Fruit fly (Drosophila melanogaster) whole organism, embryonic: ENCODE measurements around the gene CG31100.

Experiments used
- ATbp ChIP-seq: fragments of 200-800 bp; sonication (Bioruptor generic); optimal IDR thresholded peaks from 2 replicates; lab custom pipeline; 2017; ENCODE audit warnings: missing biosample characterization, mild to moderate bottlenecking, missing genetic modification characterization, missing genetic modification reagents
- Bteb2 ChIP-seq: fragments of 200-800 bp; sonication (Bioruptor generic); optimal IDR thresholded peaks from 2 replicates; lab custom pipeline; 2016; ENCODE audit warnings: missing biosample characterization, missing genetic modification characterization
- CG11560 ChIP-seq: fragments of 200-800 bp; sonication (Bioruptor generic); IDR thresholded peaks from 3 replicates; pipeline ENCODE4 v1.3.6; 2022; ENCODE audit warnings: missing biosample characterization, missing genetic modification characterization
- CG13287 ChIP-seq: fragments of 200-800 bp; sonication (Bioruptor generic); IDR thresholded peaks from 2 replicates; pipeline ENCODE4 v1.3.6; 2022; ENCODE audit warnings: missing biosample characterization, missing genetic modification characterization; ENCODE audit not compliant: partially characterized antibody
- CG13296 ChIP-seq: fragments of 200-800 bp; sonication (Bioruptor generic); optimal IDR thresholded peaks from 3 replicates; lab custom pipeline; 2018; ENCODE audit warnings: missing biosample characterization, mild to moderate bottlenecking, missing genetic modification characterization
- CG17802 ChIP-seq: fragments of 200-800 bp; sonication (Bioruptor generic); optimal IDR thresholded peaks from 2 replicates; lab custom pipeline; 2018; ENCODE audit warnings: missing biosample characterization, mild to moderate bottlenecking, missing genetic modification characterization, moderate library complexity
- CG18262 ChIP-seq: fragments of 200-800 bp; optimal IDR thresholded peaks from 3 replicates; lab custom pipeline; 2019; ENCODE audit warnings: missing biosample characterization, mild to moderate bottlenecking, missing genetic modification characterization, moderate library complexity
- CG32767 ChIP-seq: fragments of 200-800 bp; sonication (Bioruptor generic); IDR thresholded peaks from 2 replicates; pipeline ENCODE4 v1.3.6; 2022; ENCODE audit warnings: missing biosample characterization, missing genetic modification characterization
- CG43689 ChIP-seq: fragments of 200-800 bp; sonication (Bioruptor generic); IDR thresholded peaks from 2 replicates; pipeline ENCODE4 v1.3.6; 2022; ENCODE audit warnings: missing biosample characterization, missing genetic modification characterization
- CG4617 ChIP-seq: fragments of 200-800 bp; sonication (Bioruptor generic); optimal IDR thresholded peaks from 3 replicates; lab custom pipeline; 2016; ENCODE audit warnings: missing biosample characterization, missing genetic modification characterization, borderline replicate concordance
- CG6654 ChIP-seq: fragments of 200-800 bp; sonication (Bioruptor generic); optimal IDR thresholded peaks from 2 replicates; lab custom pipeline; 2017; ENCODE audit warnings: missing biosample characterization, mild to moderate bottlenecking, missing genetic modification characterization
- CG6791 ChIP-seq: fragments of 200-800 bp; sonication (Bioruptor generic); IDR thresholded peaks from 3 replicates; pipeline ENCODE4 v1.3.6; 2022; ENCODE audit warnings: missing biosample characterization, missing genetic modification characterization; ENCODE audit not compliant: partially characterized antibody
- CG9727 ChIP-seq: fragments of 200-800 bp; sonication (Bioruptor generic); optimal IDR thresholded peaks from 3 replicates; lab custom pipeline; 2017; ENCODE audit warnings: missing biosample characterization, mild to moderate bottlenecking, missing genetic modification characterization
- CHES-1-like ChIP-seq: fragments of 200-800 bp; sonication (Bioruptor generic); optimal IDR thresholded peaks from 2 replicates; lab custom pipeline; 2016; ENCODE audit warnings: missing biosample characterization, missing genetic modification characterization
- CkIIα-i1 ChIP-seq: fragments of 200-800 bp; sonication (Bioruptor generic); IDR thresholded peaks from 2 replicates; pipeline ENCODE4 v1.3.6; 2022; ENCODE audit warnings: missing biosample characterization, missing genetic modification characterization
- CoRest ChIP-seq: fragments of 200-800 bp; sonication (Bioruptor generic); optimal IDR thresholded peaks from 3 replicates; lab custom pipeline; 2018; ENCODE audit warnings: missing biosample characterization, mild to moderate bottlenecking, missing genetic modification characterization, moderate library complexity
- D19B ChIP-seq: fragments of 200-800 bp; sonication (Bioruptor generic); optimal IDR thresholded peaks from 2 replicates; lab custom pipeline; 2017; ENCODE audit warnings: missing biosample characterization, mild to moderate bottlenecking, missing genetic modification characterization
- Deaf1 ChIP-seq: fragments of 200-800 bp; optimal IDR thresholded peaks from 3 replicates; lab custom pipeline; 2019; ENCODE audit warnings: missing biosample characterization, mild to moderate bottlenecking, missing genetic modification characterization, moderate library complexity
- Dek ChIP-seq: fragments of 200-800 bp; sonication (Bioruptor generic); optimal IDR thresholded peaks from 3 replicates; lab custom pipeline; 2019; ENCODE audit warnings: missing biosample characterization, mild to moderate bottlenecking, missing genetic modification characterization, moderate library complexity
- Doc2 ChIP-seq: fragments of 200-800 bp; sonication (Bioruptor generic); IDR thresholded peaks from 2 replicates; pipeline ENCODE4 v1.3.6; 2022; ENCODE audit warnings: missing biosample characterization, missing genetic modification characterization
- Elba2 ChIP-seq: fragments of 200-800 bp; sonication (Bioruptor generic); optimal IDR thresholded peaks from 3 replicates; lab custom pipeline; 2016; ENCODE audit warnings: missing biosample characterization, missing genetic modification characterization
- H2.0 ChIP-seq: fragments of 200-800 bp; sonication (Bioruptor generic); IDR thresholded peaks from 2 replicates; pipeline ENCODE4 v1.3.6; 2022; ENCODE audit warnings: missing biosample characterization, missing genetic modification characterization
- Hr3 ChIP-seq: fragments of 200-800 bp; sonication (Bioruptor generic); optimal IDR thresholded peaks from 3 replicates; lab custom pipeline; 2016; ENCODE audit warnings: missing biosample characterization, missing genetic modification characterization
- Jarid2 ChIP-seq: fragments of 200-800 bp; sonication (Bioruptor generic); optimal IDR thresholded peaks from 3 replicates; lab custom pipeline; 2017; ENCODE audit warnings: mild to moderate bottlenecking, missing biosample characterization, missing genetic modification reagents, missing genetic modification characterization
- Mes4 ChIP-seq: fragments of 200-800 bp; sonication (Bioruptor generic); optimal IDR thresholded peaks from 2 replicates; lab custom pipeline; 2016; ENCODE audit warnings: missing biosample characterization, missing genetic modification characterization
- Myb ChIP-seq: fragments of 200-800 bp; sonication (Bioruptor generic); optimal IDR thresholded peaks from 2 replicates; lab custom pipeline; 2016; ENCODE audit warnings: missing biosample characterization, missing genetic modification characterization
- NC2α ChIP-seq: fragments of 200-800 bp; sonication (Bioruptor generic); optimal IDR thresholded peaks from 2 replicates; lab custom pipeline; 2016; ENCODE audit warnings: missing biosample characterization, missing genetic modification characterization
- Optix ChIP-seq: fragments of 200-800 bp; sonication (Bioruptor generic); IDR thresholded peaks from 3 replicates; pipeline ENCODE4 v1.3.6; 2022; ENCODE audit warnings: missing biosample characterization, missing genetic modification characterization
- Six4 ChIP-seq: fragments of 200-800 bp; sonication (Bioruptor generic); optimal IDR thresholded peaks from 2 replicates; lab custom pipeline; 2016; ENCODE audit warnings: missing biosample characterization, missing genetic modification characterization
- Spps ChIP-seq: fragments of 200-800 bp; sonication (Bioruptor generic); optimal IDR thresholded peaks from 2 replicates; lab custom pipeline; 2018; ENCODE audit warnings: missing biosample characterization, mild to moderate bottlenecking, missing genetic modification characterization
- Xrp1 ChIP-seq: fragments of 200-800 bp; sonication (Bioruptor generic); IDR thresholded peaks from 2 replicates; pipeline ENCODE4 v1.3.6; 2022; ENCODE audit warnings: missing biosample characterization, missing genetic modification characterization
- ac ChIP-seq: fragments of 200-800 bp; sonication (Bioruptor generic); optimal IDR thresholded peaks from 3 replicates; lab custom pipeline; 2017; ENCODE audit warnings: missing biosample characterization, mild to moderate bottlenecking, missing genetic modification characterization
- ato ChIP-seq: fragments of 200-800 bp; sonication (Bioruptor generic); IDR thresholded peaks from 2 replicates; pipeline ENCODE4 v1.3.6; 2022; ENCODE audit warnings: missing biosample characterization, missing genetic modification characterization; ENCODE audit not compliant: partially characterized antibody
- chm ChIP-seq: fragments of 200-800 bp; sonication (Bioruptor generic); IDR thresholded peaks from 2 replicates; pipeline ENCODE4 v1.3.6; 2022; ENCODE audit warnings: missing biosample characterization, missing genetic modification characterization
- ci ChIP-seq: fragments of 200-800 bp; sonication (Bioruptor generic); IDR thresholded peaks from 3 replicates; pipeline ENCODE4 v1.3.6; 2022; ENCODE audit warnings: missing biosample characterization, missing genetic modification characterization
- crc ChIP-seq: fragments of 200-800 bp; sonication (Bioruptor generic); optimal IDR thresholded peaks from 2 replicates; lab custom pipeline; 2016; ENCODE audit warnings: missing biosample characterization, missing genetic modification characterization
- disco-r ChIP-seq: fragments of 200-800 bp; sonication (Bioruptor generic); optimal IDR thresholded peaks from 2 replicates; lab custom pipeline; 2016; ENCODE audit warnings: missing biosample characterization, missing genetic modification characterization
- dysf ChIP-seq: fragments of 200-800 bp; sonication (Bioruptor generic); IDR thresholded peaks from 3 replicates; pipeline ENCODE4 v1.3.6; 2022; ENCODE audit warnings: missing biosample characterization, missing genetic modification characterization
- esg ChIP-seq: fragments of 200-800 bp; sonication (Bioruptor generic); conservative IDR thresholded peaks from 2 replicates; pipeline ENCODE4 v1.3.6; 2022; ENCODE audit warnings: missing biosample characterization, missing genetic modification characterization
- fd64A ChIP-seq: fragments of 200-800 bp; sonication (Bioruptor generic); optimal IDR thresholded peaks from 3 replicates; lab custom pipeline; 2018; ENCODE audit warnings: missing biosample characterization, mild to moderate bottlenecking, missing genetic modification characterization
- gfzf ChIP-seq: fragments of 200-800 bp; sonication (Bioruptor generic); optimal IDR thresholded peaks from 2 replicates; lab custom pipeline; 2016; ENCODE audit warnings: missing biosample characterization, mild to moderate bottlenecking, missing genetic modification characterization, moderate library complexity
- hkb ChIP-seq, 2 experiments: fragments of 200-800 bp in 1 of 2; fragments of >200 bp in 1 of 2; sonication (Bioruptor generic) in 1 of 2; IDR thresholded peaks in 1 of 2; optimal IDR thresholded peaks in 1 of 2; 2 replicates each; pipeline versions ENCODE4 v1.3.6 to Lab custom; 2017 to 2022; ENCODE audit warnings: missing biosample characterization in 1 of 2, missing genetic modification characterization in 1 of 2
- jing ChIP-seq: fragments of 200-800 bp; sonication (Bioruptor generic); optimal IDR thresholded peaks from 2 replicates; lab custom pipeline; 2018; ENCODE audit warnings: missing biosample characterization, mild to moderate bottlenecking, missing genetic modification characterization
- pb ChIP-seq: fragments of 200-800 bp; sonication (Bioruptor generic); optimal IDR thresholded peaks from 3 replicates; lab custom pipeline; 2016; ENCODE audit warnings: missing biosample characterization, missing genetic modification characterization
- sd ChIP-seq: fragments of 200-800 bp; sonication (Bioruptor generic); optimal IDR thresholded peaks from 3 replicates; lab custom pipeline; 2018; ENCODE audit warnings: missing biosample characterization, mild to moderate bottlenecking, missing genetic modification characterization, moderate library complexity
- sim ChIP-seq: fragments of 200-800 bp; sonication (Bioruptor generic); IDR thresholded peaks from 2 replicates; pipeline ENCODE4 v1.3.6; 2022; ENCODE audit warnings: missing biosample characterization, missing genetic modification characterization
- slbo ChIP-seq: fragments of 200-800 bp; sonication (Bioruptor generic); IDR thresholded peaks from 2 replicates; pipeline ENCODE4 v1.3.6; 2022; ENCODE audit warnings: missing biosample characterization, missing genetic modification characterization
- ssp ChIP-seq: fragments of 200-800 bp; sonication (Bioruptor generic); IDR thresholded peaks from 2 replicates; pipeline ENCODE4 v1.3.6; 2022; ENCODE audit warnings: missing biosample characterization, missing genetic modification characterization
- tll ChIP-seq, 2 experiments: fragments of 200-800 bp in 1 of 2; fragments of >200 bp in 1 of 2; sonication (Bioruptor generic) in 1 of 2; optimal IDR thresholded peaks; 2 replicates each; lab custom pipeline; 2017 to 2019; ENCODE audit warnings: missing biosample characterization in 2 of 2, missing genetic modification characterization in 2 of 2, mild to moderate bottlenecking in 1 of 2, moderate library complexity in 1 of 2
- usp ChIP-seq: fragments of >200 bp; optimal IDR thresholded peaks from 2 replicates; lab custom pipeline; 2017; ENCODE audit warnings: missing biosample characterization, missing genetic modification characterization
- vvl ChIP-seq: fragments of 200-800 bp; sonication (Bioruptor generic); IDR thresholded peaks from 2 replicates; pipeline ENCODE4 v1.3.6; 2022; ENCODE audit warnings: missing biosample characterization, missing genetic modification characterization

The CG31100 gene

dm6 chr3R:8984602-8985074 lies 18.8 kb downstream of the CG31100 start, which contains the start of gene CG11970 (continued):
- TF ChIP-seq fd64A (GFP tag; lab: Kevin White, UChicago) = no peak
- TF ChIP-seq CG17802 (tag; lab: Kevin White, UChicago) = no peak
- TF ChIP-seq Bteb2 (GFP tag; lab: Kevin White, UChicago) = no peak
- peak; percentile 49 for TF ChIP-seq CG9727 (GFP tag; lab: Kevin White, UChicago)
- TF ChIP-seq sd (tag; lab: Kevin White, UChicago) = no peak
- no peak for TF ChIP-seq disco-r (GFP tag; lab: Kevin White, UChicago)
- TF ChIP-seq ssp = 0 out of 2 replicates have a peak, but pooled peaks have one; percentile 10
- 0 out of 2 replicates have a peak, but pooled peaks have one; percentile 19 for TF ChIP-seq ato
- no peak for TF ChIP-seq CG13296 (GFP tag; lab: Kevin White, UChicago)
- no peak for TF ChIP-seq jing (GFP tag; lab: Kevin White, UChicago)
- no peak for TF ChIP-seq Jarid2 (GFP tag; lab: Kevin White, UChicago)
- peak; percentile 35 for TF ChIP-seq CHES-1-like (GFP tag; lab: Kevin White, UChicago)
- TF ChIP-seq vvl = peak; percentile 22; the same call in 1 of the 2 replicates
- TF ChIP-seq CG6654 = no peak
- no peak for TF ChIP-seq ATbp (GFP tag; lab: Kevin White, UChicago)
- TF ChIP-seq ci (GFP tag; lab: Robert Waterston, UW) = 0 out of 3 replicates have a peak, but pooled peaks have one; percentile 34
- no peak for TF ChIP-seq pb (GFP tag; lab: Kevin White, UChicago)
- peak; percentile 64 for TF ChIP-seq Myb (GFP tag; lab: Kevin White, UChicago)
- TF ChIP-seq Dek = peak; percentile 1
- TF ChIP-seq tll (GFP tag; optimal IDR thresholded peaks at IDR 0.05; lab: Kevin White, UChicago) = no peak
- no peak for TF ChIP-seq Xrp1 (GFP tag; lab: Robert Waterston, UW)
- TF ChIP-seq CoRest = peak; percentile 50
- no peak for TF ChIP-seq Mes4
- TF ChIP-seq esg = no peak
- no peak for TF ChIP-seq chm (GFP tag; lab: Robert Waterston, UW)
- no peak for TF ChIP-seq Doc2 (GFP tag; lab: Robert Waterston, UW)
- no peak for TF ChIP-seq Deaf1
- no peak for TF ChIP-seq hkb (optimal IDR thresholded peaks at IDR 0.05; lab: Kevin White, UChicago)
- TF ChIP-seq hkb (GFP tag; IDR thresholded peaks at IDR 0.05; lab: Robert Waterston, UW) = no peak
- TF ChIP-seq CG11560 (tag; lab: Robert Waterston, UW) = no peak
- peak; percentile 69 for TF ChIP-seq CG4617 (GFP tag; lab: Kevin White, UChicago)
- no peak for TF ChIP-seq ac (GFP tag; lab: Kevin White, UChicago)
- no peak for TF ChIP-seq CG32767 (GFP tag; lab: Robert Waterston, UW)
- no peak for TF ChIP-seq usp (GFP tag; lab: Kevin White, UChicago)
- no peak for TF ChIP-seq NC2α (GFP tag; lab: Kevin White, UChicago)
- peak; percentile 26 for TF ChIP-seq crc (GFP tag; lab: Kevin White, UChicago)
- peak; percentile 42 for TF ChIP-seq gfzf (GFP tag; lab: Kevin White, UChicago)
- peak; percentile 73 for TF ChIP-seq slbo (GFP tag; lab: Robert Waterston, UW)
- peak; percentile 32 for TF ChIP-seq Hr3
- no peak for TF ChIP-seq sim (GFP tag; lab: Robert Waterston, UW)
- TF ChIP-seq CG18262 (tag; lab: Kevin White, UChicago) = peak; percentile 37
- no peak; the same call in 2 of the 3 replicates for TF ChIP-seq dysf (GFP tag; lab: Robert Waterston, UW)
- TF ChIP-seq Spps = no peak
- no peak for TF ChIP-seq Six4 (GFP tag; lab: Kevin White, UChicago)
- TF ChIP-seq H2.0 (GFP tag; lab: Robert Waterston, UW) = 0 out of 2 replicates have a peak, but pooled peaks have one; percentile 3
- TF ChIP-seq CG43689 (GFP tag; lab: Robert Waterston, UW) = no peak
- TF ChIP-seq D19B (GFP tag; lab: Kevin White, UChicago) = no peak
- no peak for TF ChIP-seq Elba2 (GFP tag; lab: Kevin White, UChicago)
- no peak for TF ChIP-seq CG6791 (GFP tag; lab: Robert Waterston, UW)
- no peak for TF ChIP-seq Optix
- TF ChIP-seq CkIIα-i1 (GFP tag; lab: Robert Waterston, UW) = no peak
- TF ChIP-seq CG13287 (GFP tag; lab: Robert Waterston, UW) = peak; percentile 63
